Worm (Caenorhabditis elegans) whole organism, early embryonic: ENCODE measurements around the gene xpo-1.

ENCODE experiments used
- B0310.2 ChIP-seq: sonication (generic microtip); optimal IDR thresholded peaks from 2 replicates; lab custom pipeline; 2016; ENCODE audit warnings: mild to moderate bottlenecking, missing genetic modification characterization, missing compliant biosample characterization
- F13C5.2 ChIP-seq: sonication (generic microtip); optimal IDR thresholded peaks from 2 replicates; lab custom pipeline; 2017; ENCODE audit warnings: mild to moderate bottlenecking, missing genetic modification characterization, inconsistent platforms, missing compliant biosample characterization
- ama-1 ChIP-seq: fragments of 150-350 bp; optimal IDR thresholded peaks from 2 replicates; lab custom pipeline; 2014
- ceh-13 ChIP-seq: fragments of 200-800 bp; sonication (Bioruptor generic); optimal IDR thresholded peaks from 2 replicates; lab custom pipeline; 2018; ENCODE audit warnings: mild to moderate bottlenecking, missing genetic modification characterization, missing compliant biosample characterization
- hmg-4 ChIP-seq: fragments of 200-800 bp; sonication (Bioruptor generic); optimal IDR thresholded peaks from 2 replicates; lab custom pipeline; 2018; ENCODE audit warnings: mild to moderate bottlenecking, missing genetic modification characterization, missing compliant biosample characterization
- hnd-1 ChIP-seq: sonication (generic microtip); optimal IDR thresholded peaks from 2 replicates; lab custom pipeline; 2016; ENCODE audit warnings: missing genetic modification characterization, missing compliant biosample characterization
- pes-1 ChIP-seq: fragments of 200-800 bp; sonication (Bioruptor generic); IDR thresholded peaks from 2 replicates; pipeline ENCODE4 v1.3.6; 2022; ENCODE audit warnings: missing genetic modification reagents, missing genetic modification characterization, missing compliant biosample characterization
- scrt-1 ChIP-seq: fragments of 200-800 bp; sonication (Bioruptor generic); IDR thresholded peaks from 2 replicates; pipeline ENCODE4 v1.3.6; 2022; ENCODE audit warnings: missing genetic modification characterization, missing compliant biosample characterization
- sea-1 ChIP-seq: fragments of 200-800 bp; sonication (Bioruptor generic); conservative IDR thresholded peaks from 2 replicates; pipeline ENCODE4 v1.3.6; 2022; ENCODE audit warnings: missing genetic modification characterization, missing compliant biosample characterization
- tbx-11 ChIP-seq: fragments of 200-800 bp; sonication (Bioruptor generic); IDR thresholded peaks from 2 replicates; pipeline ENCODE4 v1.3.6; 2022; ENCODE audit warnings: missing genetic modification characterization, missing compliant biosample characterization
- tbx-37 ChIP-seq: fragments of 200-800 bp; sonication (Bioruptor generic); conservative IDR thresholded peaks from 2 replicates; pipeline ENCODE4 v1.3.6; 2022; ENCODE audit warnings: missing genetic modification reagents, missing genetic modification characterization, missing compliant biosample characterization
- tra-4 ChIP-seq: sonication (generic microtip); optimal IDR thresholded peaks from 2 replicates; lab custom pipeline; 2017; ENCODE audit warnings: missing genetic modification characterization, missing compliant biosample characterization

- no peak for TF ChIP-seq ama-1 (lab: Kevin White, UChicago)
- TF ChIP-seq B0310.2, result no peak
- no peak for TF ChIP-seq hmg-4 (GFP tag; lab: Kevin White, UChicago)
- 0 out of 2 replicates have a peak, but pooled peaks have one; percentile 55 for TF ChIP-seq sea-1 (GFP tag; lab: Robert Waterston, UW)
- TF ChIP-seq pes-1 (GFP tag; lab: Robert Waterston, UW), result no peak
- no peak for TF ChIP-seq scrt-1
- TF ChIP-seq tra-4 (tag; lab: Kevin White, UChicago), result no peak
- TF ChIP-seq F13C5.2 (tag; lab: Kevin White, UChicago), result no peak
- no peak for TF ChIP-seq tbx-37
- TF ChIP-seq ceh-13, result no peak
- no peak for TF ChIP-seq hnd-1 (tag; lab: Kevin White, UChicago)
- TF ChIP-seq tbx-11, result no peak
These were observed 632 bp upstream of the xpo-1 start, which contains the start of gene uvs-1 for ce11 chrV:7804064-7804800.
